Worm (Caenorhabditis elegans) whole organism, L4 larva: ENCODE results near the gene arrd-3.
A peak's percentile ranks its signal among the peaks of the same experiment; 100 is the strongest.

Source experiments
- F10B5.3 ChIP-seq: sonication (generic microtip); optimal IDR thresholded peaks from 2 replicates; lab custom pipeline; 2016; ENCODE audit warnings: mild to moderate bottlenecking, missing genetic modification characterization, missing compliant biosample characterization
- F26F4.8 ChIP-seq: fragments of 200-800 bp; sonication (Bioruptor generic); conservative IDR thresholded peaks from 2 replicates; pipeline ENCODE4 v1.3.6; 2022; ENCODE audit warnings: missing genetic modification characterization, missing compliant biosample characterization
- T20F7.1 ChIP-seq: fragments of 200-800 bp; sonication (Bioruptor generic); optimal IDR thresholded peaks from 2 replicates; lab custom pipeline; 2018; ENCODE audit warnings: mild to moderate bottlenecking, missing genetic modification characterization, missing compliant biosample characterization
- ceh-28 ChIP-seq: fragments of 150-350 bp; optimal IDR thresholded peaks from 2 replicates; lab custom pipeline; 2014; ENCODE audit warnings: missing biosample characterization, missing genetic modification reagents, missing genetic modification characterization
- ceh-32 ChIP-seq: sonication (generic microtip); optimal IDR thresholded peaks from 2 replicates; lab custom pipeline; 2016; ENCODE audit warnings: mild to moderate bottlenecking, missing genetic modification characterization, missing compliant biosample characterization; ENCODE audit not compliant: poor library complexity
- ceh-62 ChIP-seq: sonication (generic microtip); optimal IDR thresholded peaks from 2 replicates; lab custom pipeline; 2017; ENCODE audit warnings: missing biosample characterization, missing genetic modification characterization
- ctbp-1 ChIP-seq: fragments of 200-800 bp; sonication (Bioruptor generic); IDR thresholded peaks from 2 replicates; pipeline ENCODE4 v1.3.6; 2022; ENCODE audit warnings: missing genetic modification reagents, missing genetic modification characterization, missing compliant biosample characterization
- daf-12 ChIP-seq: fragments of 150-350 bp; optimal IDR thresholded peaks from 2 replicates; lab custom pipeline; 2014; ENCODE audit warnings: missing biosample characterization, missing genetic modification reagents, missing genetic modification characterization
- dmd-6 ChIP-seq: fragments of 200-800 bp; sonication (Bioruptor generic); IDR thresholded peaks from 2 replicates; pipeline ENCODE4 v1.3.6; 2022; ENCODE audit warnings: missing genetic modification reagents, missing genetic modification characterization, missing compliant biosample characterization
- fkh-10 ChIP-seq: fragments of 150-350 bp; optimal IDR thresholded peaks from 2 replicates; lab custom pipeline; 2014; ENCODE audit warnings: missing biosample characterization, missing genetic modification reagents, missing genetic modification characterization
- hlh-11 ChIP-seq: fragments of 200-800 bp; sonication (Bioruptor generic); optimal IDR thresholded peaks from 2 replicates; lab custom pipeline; 2018; ENCODE audit warnings: mild to moderate bottlenecking, missing genetic modification characterization, missing compliant biosample characterization
- lin-1 ChIP-seq: fragments of 200-800 bp; sonication (Bioruptor generic); IDR thresholded peaks from 2 replicates; pipeline ENCODE4 v1.3.6; 2022; ENCODE audit warnings: missing genetic modification reagents, missing genetic modification characterization, missing compliant biosample characterization
- lin-13 ChIP-seq: fragments of 150-350 bp; optimal IDR thresholded peaks from 2 replicates; lab custom pipeline; 2014; ENCODE audit warnings: missing biosample characterization, missing genetic modification reagents, missing genetic modification characterization
- lin-29 ChIP-seq: fragments of 200-800 bp; sonication (Bioruptor generic); IDR thresholded peaks from 2 replicates; pipeline ENCODE4 v1.3.6; 2022; ENCODE audit warnings: missing genetic modification reagents, missing genetic modification characterization, missing compliant biosample characterization
- madf-5 ChIP-seq, 2 experiments: fragments of 200-800 bp; sonication (Bioruptor generic); IDR thresholded peaks; 2 replicates each; pipeline ENCODE4 v1.3.6; 2022; ENCODE audit warnings: missing compliant biosample characterization in 2 of 2, missing genetic modification characterization in 2 of 2
- madf-9 ChIP-seq: fragments of 200-800 bp; sonication (Bioruptor generic); conservative IDR thresholded peaks from 2 replicates; pipeline ENCODE4 v1.3.6; 2022; ENCODE audit warnings: missing genetic modification reagents, missing genetic modification characterization, missing compliant biosample characterization
- mes-2 ChIP-seq: sonication (generic microtip); optimal IDR thresholded peaks from 2 replicates; lab custom pipeline; 2016; ENCODE audit warnings: missing genotype, mild to moderate bottlenecking, missing genetic modification characterization, missing compliant biosample characterization; ENCODE audit not compliant: poor library complexity, severe bottlenecking
- nhr-11 ChIP-seq: fragments of 150-350 bp; optimal IDR thresholded peaks from 2 replicates; lab custom pipeline; 2014; ENCODE audit warnings: missing biosample characterization, missing genetic modification characterization
- nhr-111 ChIP-seq: fragments of 200-800 bp; sonication (Bioruptor generic); optimal IDR thresholded peaks from 2 replicates; lab custom pipeline; 2018; ENCODE audit warnings: mild to moderate bottlenecking, missing genetic modification characterization, missing compliant biosample characterization
- nhr-25 ChIP-seq: sonication (generic microtip); optimal IDR thresholded peaks from 2 replicates; lab custom pipeline; 2017; ENCODE audit warnings: missing genetic modification characterization, mild to moderate bottlenecking, missing compliant biosample characterization, antibody characterized with exemption, moderate library complexity, borderline replicate concordance; ENCODE audit not compliant: insufficient read depth
- nhr-28 ChIP-seq: fragments of 150-350 bp; optimal IDR thresholded peaks from 2 replicates; lab custom pipeline; 2014; ENCODE audit warnings: missing biosample characterization, missing genetic modification characterization
- nhr-42 ChIP-seq: fragments of 200-800 bp; sonication (Bioruptor generic); IDR thresholded peaks from 2 replicates; pipeline ENCODE4 v1.3.6; 2022; ENCODE audit warnings: missing genetic modification characterization, missing compliant biosample characterization
- nhr-48 ChIP-seq: sonication (generic microtip); optimal IDR thresholded peaks from 2 replicates; lab custom pipeline; 2016; ENCODE audit warnings: mild to moderate bottlenecking, missing genetic modification characterization, missing compliant biosample characterization
- nhr-6 ChIP-seq: fragments of 150-350 bp; optimal IDR thresholded peaks from 2 replicates; lab custom pipeline; 2014; ENCODE audit warnings: missing biosample characterization, missing genetic modification characterization
- nhr-76 ChIP-seq: fragments of 150-350 bp; optimal IDR thresholded peaks from 2 replicates; lab custom pipeline; 2014; ENCODE audit warnings: missing biosample characterization, missing genetic modification characterization
- php-3 ChIP-seq: fragments of 200-800 bp; sonication (Bioruptor generic); IDR thresholded peaks from 2 replicates; pipeline ENCODE4 v1.3.6; 2022; ENCODE audit warnings: missing genetic modification reagents, missing genetic modification characterization, missing compliant biosample characterization
- pqm-1 ChIP-seq: sonication (generic microtip); optimal IDR thresholded peaks from 2 replicates; lab custom pipeline; 2017; ENCODE audit warnings: missing biosample characterization, missing genetic modification characterization
- set-16 ChIP-seq: fragments of 200-800 bp; sonication (Bioruptor generic); IDR thresholded peaks from 2 replicates; pipeline ENCODE4 v1.3.6; 2022; ENCODE audit warnings: missing genetic modification reagents, missing genetic modification characterization, missing compliant biosample characterization
- snpc-4 ChIP-seq: fragments of 150-350 bp; optimal IDR thresholded peaks from 2 replicates; lab custom pipeline; 2014; ENCODE audit warnings: missing biosample characterization, missing genetic modification characterization
- tag-97 ChIP-seq: fragments of 200-800 bp; sonication (Bioruptor generic); IDR thresholded peaks from 2 replicates; pipeline ENCODE4 v1.3.6; 2022; ENCODE audit warnings: missing genetic modification characterization, missing compliant biosample characterization
- unc-130 ChIP-seq: sonication (generic microtip); optimal IDR thresholded peaks from 2 replicates; lab custom pipeline; 2016; ENCODE audit warnings: missing genetic modification reagents, missing genetic modification characterization, missing compliant biosample characterization
- unc-39 ChIP-seq: sonication (generic microtip); optimal IDR thresholded peaks from 2 replicates; lab custom pipeline; 2017; ENCODE audit warnings: missing biosample characterization, missing genetic modification characterization
- unc-62 ChIP-seq, 3 experiments: fragments of 150-350 bp in 1 of 3; sonication (generic microtip); optimal IDR thresholded peaks in 2 of 3; peaks in 1 of 3; 1 replicate in 1 of 3; 2 replicates in 2 of 3; lab custom pipeline; 2014 to 2017; ENCODE audit warnings: missing biosample characterization in 3 of 3, missing genetic modification characterization in 3 of 3, missing genetic modification reagents in 3 of 3, missing genotype in 1 of 3
- vab-7 ChIP-seq: fragments of 200-800 bp; sonication (Bioruptor generic); IDR thresholded peaks from 2 replicates; pipeline ENCODE4 v1.3.6; 2022; ENCODE audit warnings: missing genetic modification reagents, missing genetic modification characterization, missing compliant biosample characterization
- zfp-2 ChIP-seq: sonication (generic microtip); optimal IDR thresholded peaks from 2 replicates; lab custom pipeline; 2016; ENCODE audit warnings: mild to moderate bottlenecking, missing genetic modification characterization, missing compliant biosample characterization
- ztf-7 ChIP-seq: fragments of 150-350 bp; optimal IDR thresholded peaks from 2 replicates; lab custom pipeline; 2014; ENCODE audit warnings: missing biosample characterization, missing genetic modification characterization

Gene arrd-3

DNA sequence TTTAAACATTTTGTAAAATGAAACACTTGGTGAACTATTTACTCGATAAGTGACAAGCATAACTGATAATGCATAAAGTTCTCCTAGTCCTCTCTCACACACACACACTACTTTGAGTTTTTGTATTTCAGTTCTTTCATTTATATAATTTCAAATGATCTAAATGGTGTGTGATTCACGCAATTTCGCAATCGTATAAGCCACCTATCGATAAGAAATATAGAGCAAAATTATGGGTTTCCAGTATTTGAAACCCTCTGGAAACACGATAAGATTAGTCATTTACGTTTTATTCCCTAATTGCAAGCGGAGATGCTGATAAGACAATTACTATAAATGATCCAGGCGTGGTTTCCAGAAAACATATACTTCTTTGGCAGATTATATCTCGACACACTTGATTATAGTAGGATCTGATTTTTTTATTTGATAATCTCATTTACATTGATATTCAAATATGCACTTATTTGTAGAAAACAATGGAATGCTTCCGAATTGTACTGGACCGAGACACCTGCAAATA, at the start of gene arrd-3:
TSS of gene arrd-3 (plus strand) at position 473 of the 523 bp plus-strand sequence.
- TF ChIP-seq lin-29 (GFP tag; lab: Robert Waterston, UW) (no peak), ctbp-1 (GFP tag; lab: Robert Waterston, UW) (no peak), unc-39 (tag; lab: Kevin White, UChicago) (no peak), F26F4.8 (GFP tag; lab: Robert Waterston, UW) (no peak), tag-97 (GFP tag; lab: Robert Waterston, UW) (no peak), lin-13 (GFP tag; lab: Kevin White, UChicago) (no peak), vab-7 (GFP tag; lab: Robert Waterston, UW) (no peak), nhr-25 (tag; lab: Kevin White, UChicago) (no peak), madf-9 (no peak), nhr-48 (tag; lab: Kevin White, UChicago) (no peak), ceh-32 (tag; lab: Kevin White, UChicago) (no peak), nhr-28 (tag; lab: Kevin White, UChicago) (peak; percentile 27), F10B5.3 (tag; lab: Kevin White, UChicago) (no peak), daf-12 (tag; lab: Kevin White, UChicago) (no peak), dmd-6 (GFP tag; lab: Robert Waterston, UW) (peak; percentile 29; the same call in 1 of the 2 replicates), pqm-1 (peak; percentile 75), nhr-111 (GFP tag; lab: Kevin White, UChicago) (no peak), set-16 (GFP tag; lab: Robert Waterston, UW) (no peak), nhr-6 (tag; lab: Kevin White, UChicago) (no peak), ceh-62 (tag; lab: Kevin White, UChicago) (no peak), unc-62 (GFP tag; optimal IDR thresholded peaks at IDR 0.05 in 1 of 2; lab: Kevin White, UChicago) (peak in 1 of 2 experiments; percentile 58), unc-62 (tag; optimal IDR thresholded peaks at IDR 0.05; lab: Kevin White, UChicago) (no peak), hlh-11 (tag; lab: Kevin White, UChicago) (peak; percentile 23), unc-130 (GFP tag; lab: Kevin White, UChicago) (no peak), mes-2 (tag; lab: Kevin White, UChicago) (no peak), nhr-42 (GFP tag; lab: Robert Waterston, UW) (no peak), T20F7.1 (GFP tag; lab: Kevin White, UChicago) (no peak), nhr-76 (tag; lab: Kevin White, UChicago) (no peak)
- TF ChIP-seq, all 104 proteins: peak for 5

DNA sequence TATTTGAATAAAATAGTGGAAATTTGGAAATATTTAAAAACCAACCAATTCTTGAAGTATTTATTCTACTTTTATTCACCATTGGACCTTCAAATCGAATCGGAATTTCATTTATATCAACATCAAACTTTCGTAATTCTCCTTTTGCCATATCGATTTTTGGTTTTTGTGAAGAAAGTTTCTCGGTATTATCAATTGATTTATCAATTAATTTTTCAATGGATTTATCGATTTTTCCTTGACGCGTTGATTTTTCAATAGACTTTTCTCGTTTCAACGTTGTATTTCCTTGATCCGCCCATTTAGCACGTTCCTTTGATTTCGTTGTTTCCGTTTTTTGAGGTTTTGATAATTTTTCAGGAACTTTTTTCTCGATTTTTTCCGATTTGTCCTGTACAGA, 43.0 kb upstream of the arrd-3 start:
- TF ChIP-seq nhr-76 (tag; lab: Kevin White, UChicago) (no peak), ceh-28 (tag; lab: Kevin White, UChicago) (peak; percentile 56)
- TF ChIP-seq, all 104 proteins: peak for 1

DNA sequence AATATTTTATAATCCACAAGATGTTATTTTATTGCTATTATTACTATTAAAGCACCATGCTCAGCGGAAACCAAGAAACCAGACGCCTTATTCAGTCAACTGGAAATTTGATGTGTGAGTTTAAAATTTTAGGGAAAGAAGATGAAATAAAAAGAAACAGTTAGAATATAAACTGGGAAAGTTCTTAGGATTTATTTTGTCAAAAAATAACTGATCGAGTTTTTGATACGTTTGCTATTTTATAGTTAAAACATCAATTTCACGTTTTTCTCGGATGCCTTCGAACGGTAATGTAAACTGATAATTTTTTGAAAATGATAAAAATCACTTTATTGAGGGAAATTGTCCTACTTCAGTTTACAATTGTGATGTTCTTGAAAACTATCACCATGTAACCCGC, 40.0 kb upstream of the arrd-3 start, which contains the start of gene C06C3.3:
TSS of gene C06C3.3 (minus strand) at position 101 of the 400 bp plus-strand sequence.
- TF ChIP-seq ztf-7 (tag; lab: Kevin White, UChicago) (no peak), lin-13 (GFP tag; lab: Kevin White, UChicago) (no peak), nhr-111 (GFP tag; lab: Kevin White, UChicago) (no peak)

DNA sequence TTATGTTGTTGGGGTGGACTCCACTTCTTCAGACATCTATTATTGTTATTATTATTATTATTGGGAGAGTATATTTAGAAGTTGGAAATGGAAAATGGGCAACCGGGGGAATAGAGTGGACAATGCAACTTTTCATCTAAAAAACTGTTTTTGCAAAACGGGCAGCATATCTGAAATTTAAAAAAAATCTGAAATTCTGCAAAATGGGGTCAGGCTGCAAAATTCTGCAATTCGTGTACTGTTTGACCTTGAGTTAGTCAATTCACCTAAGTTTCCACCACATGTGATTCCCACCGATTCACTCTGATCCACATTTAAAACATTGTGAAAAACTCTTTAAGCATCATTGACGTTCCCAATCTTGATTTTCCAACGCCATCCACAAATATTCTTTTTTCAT, 39.4 kb upstream of the arrd-3 start, which contains the start of gene C06C3.4:
TSS of gene C06C3.4 (plus strand) at position 301 of the 400 bp plus-strand sequence.
- TF ChIP-seq lin-1 (GFP tag; lab: Robert Waterston, UW) (no peak), nhr-11 (tag; lab: Kevin White, UChicago) (no peak), fkh-10 (no peak), lin-29 (GFP tag; lab: Robert Waterston, UW) (no peak), zfp-2 (tag; lab: Kevin White, UChicago) (no peak), php-3 (GFP tag; lab: Robert Waterston, UW) (no peak), snpc-4 (tag; lab: Kevin White, UChicago) (no peak), madf-5 (GFP tag; IDR thresholded peaks at IDR 0.05; lab: Robert Waterston, UW) (no peak)
